Worm (Caenorhabditis elegans) whole organism, L3 larva: ENCODE measurements around the gene tim-1.

Source experiments
- aly-2 ChIP-seq: fragments of 150-350 bp; optimal IDR thresholded peaks from 2 replicates; lab custom pipeline; 2014; ENCODE audit warnings: missing biosample characterization, missing genetic modification characterization
- nhr-237 ChIP-seq: fragments of 150-350 bp; optimal IDR thresholded peaks from 2 replicates; lab custom pipeline; 2014; ENCODE audit warnings: missing biosample characterization, missing genetic modification characterization
- skn-1 ChIP-seq: fragments of 150-350 bp; optimal IDR thresholded peaks from 2 replicates; lab custom pipeline; 2014; ENCODE audit warnings: missing biosample characterization, missing genetic modification characterization
- ztf-4 ChIP-seq: fragments of 150-350 bp; optimal IDR thresholded peaks from 2 replicates; lab custom pipeline; 2014; ENCODE audit warnings: missing biosample characterization, missing genetic modification characterization

ce11 chrIII:12299259-12299658, 49.3 kb upstream of the tim-1 start:
- TF ChIP-seq skn-1 (tag; lab: Kevin White, UChicago), result no peak
- no peak for TF ChIP-seq aly-2 (tag; lab: Kevin White, UChicago)
- no peak for TF ChIP-seq nhr-237
- TF ChIP-seq ztf-4 (tag; lab: Kevin White, UChicago), result no peak
